Worm (Caenorhabditis elegans) whole organism, young adult: ENCODE results near the gene srj-54.

ENCODE experiments used
- B0336.3 ChIP-seq: fragments of 200-800 bp; sonication (Bioruptor generic); IDR thresholded peaks from 2 replicates; pipeline ENCODE4 v1.3.6; 2022; ENCODE audit warnings: missing genetic modification characterization, missing compliant biosample characterization
- C17E4.6 ChIP-seq: fragments of 200-800 bp; sonication (Bioruptor generic); IDR thresholded peaks from 2 replicates; pipeline ENCODE4 v1.3.6; 2022; ENCODE audit warnings: missing genetic modification reagents, missing genetic modification characterization, missing compliant biosample characterization
- F33H1.4 ChIP-seq: fragments of 200-800 bp; sonication (Bioruptor generic); IDR thresholded peaks from 2 replicates; pipeline ENCODE4 v1.3.6; 2022; ENCODE audit warnings: missing genetic modification reagents, missing genetic modification characterization, missing compliant biosample characterization
- F57A8.1 ChIP-seq: fragments of 200-800 bp; sonication (Bioruptor generic); optimal IDR thresholded peaks from 2 replicates; lab custom pipeline; 2018; ENCODE audit warnings: mild to moderate bottlenecking, missing genetic modification characterization, moderate library complexity, missing compliant biosample characterization
- Y95B8A.8 ChIP-seq: fragments of 200-800 bp; sonication (Bioruptor generic); IDR thresholded peaks from 2 replicates; pipeline ENCODE4 v1.3.6; 2022; ENCODE audit warnings: missing genetic modification reagents, missing genetic modification characterization, missing compliant biosample characterization
- akir-1 ChIP-seq: fragments of 200-800 bp; sonication (Bioruptor generic); optimal IDR thresholded peaks from 2 replicates; lab custom pipeline; 2018; ENCODE audit warnings: mild to moderate bottlenecking, missing genetic modification characterization, moderate library complexity, missing compliant biosample characterization
- athp-1 ChIP-seq: sonication (generic microtip); optimal IDR thresholded peaks from 2 replicates; lab custom pipeline; 2017; ENCODE audit warnings: mild to moderate bottlenecking, missing genetic modification characterization, missing compliant biosample characterization
- attf-3 ChIP-seq: fragments of 200-800 bp; sonication (Bioruptor generic); conservative IDR thresholded peaks from 2 replicates; pipeline ENCODE4 v1.3.6; 2022; ENCODE audit warnings: missing genetic modification reagents, missing genetic modification characterization, missing compliant biosample characterization
- bed-2 ChIP-seq: fragments of 200-800 bp; sonication (Bioruptor generic); IDR thresholded peaks from 2 replicates; pipeline ENCODE4 v1.3.6; 2022; ENCODE audit warnings: missing genetic modification reagents, missing genetic modification characterization, missing compliant biosample characterization
- cebp-1 ChIP-seq, 2 experiments: fragments of 200-800 bp in 1 of 2; sonication (Bioruptor generic) in 1 of 2; sonication (generic microtip) in 1 of 2; IDR thresholded peaks in 1 of 2; optimal IDR thresholded peaks in 1 of 2; 2 replicates each; pipeline versions ENCODE4 v1.3.6 to Lab custom; 2017 to 2022; ENCODE audit warnings: missing compliant biosample characterization in 2 of 2, missing genetic modification characterization in 2 of 2, mild to moderate bottlenecking in 1 of 2, missing genetic modification reagents in 1 of 2, moderate library complexity in 1 of 2
- cebp-2 ChIP-seq: fragments of 200-800 bp; sonication (Bioruptor generic); IDR thresholded peaks from 2 replicates; pipeline ENCODE4 v1.3.6; 2022; ENCODE audit warnings: missing genetic modification characterization, missing compliant biosample characterization
- ceh-100 ChIP-seq: fragments of 200-800 bp; sonication (Bioruptor generic); IDR thresholded peaks from 2 replicates; pipeline ENCODE4 v1.3.6; 2022; ENCODE audit warnings: missing genetic modification reagents, missing genetic modification characterization, missing compliant biosample characterization
- chd-7 ChIP-seq: sonication (generic microtip); optimal IDR thresholded peaks from 2 replicates; lab custom pipeline; 2016; ENCODE audit warnings: mild to moderate bottlenecking, missing genetic modification characterization, moderate library complexity, missing compliant biosample characterization
- die-1 ChIP-seq: sonication (generic microtip); optimal IDR thresholded peaks from 2 replicates; lab custom pipeline; 2016; ENCODE audit warnings: missing genotype, mild to moderate bottlenecking, missing genetic modification characterization, missing compliant biosample characterization
- dox-1 ChIP-seq: fragments of 200-800 bp; sonication (Bioruptor generic); IDR thresholded peaks from 2 replicates; pipeline ENCODE4 v1.3.6; 2022; ENCODE audit warnings: missing genetic modification reagents, missing genetic modification characterization, missing compliant biosample characterization
- dpl-1 ChIP-seq: fragments of 150-350 bp; optimal IDR thresholded peaks from 2 replicates; lab custom pipeline; 2014; ENCODE audit warnings: missing biosample characterization, missing genetic modification reagents, missing genetic modification characterization
- hlh-12 ChIP-seq: sonication (generic microtip); optimal IDR thresholded peaks from 2 replicates; lab custom pipeline; 2016; ENCODE audit warnings: missing genetic modification characterization, missing compliant biosample characterization
- hlh-26 ChIP-seq: fragments of 200-800 bp; sonication (Bioruptor generic); conservative IDR thresholded peaks from 2 replicates; pipeline ENCODE4 v1.3.6; 2022; ENCODE audit warnings: missing genetic modification reagents, missing genetic modification characterization, missing compliant biosample characterization
- hmg-1.2 ChIP-seq: fragments of 200-800 bp; sonication (Bioruptor generic); IDR thresholded peaks from 2 replicates; pipeline ENCODE4 v1.3.6; 2022; ENCODE audit warnings: missing genetic modification reagents, missing genetic modification characterization, missing compliant biosample characterization
- hmg-20 ChIP-seq: fragments of 200-800 bp; sonication (Bioruptor generic); IDR thresholded peaks from 2 replicates; pipeline ENCODE4 v1.3.6; 2022; ENCODE audit warnings: missing genetic modification reagents, missing genetic modification characterization, missing compliant biosample characterization
- hrde-1 ChIP-seq: sonication (generic microtip); optimal IDR thresholded peaks from 2 replicates; lab custom pipeline; 2016; ENCODE audit warnings: missing genetic modification characterization, mild to moderate bottlenecking, missing compliant biosample characterization, moderate library complexity, missing genotype, missing genetic modification reagents, borderline replicate concordance
- hsf-1 ChIP-seq: fragments of 200-800 bp; sonication (Bioruptor generic); IDR thresholded peaks from 2 replicates; pipeline ENCODE4 v1.3.6; 2022; ENCODE audit warnings: missing genetic modification reagents, missing genetic modification characterization, missing compliant biosample characterization
- lin-40 ChIP-seq: sonication (generic microtip); optimal IDR thresholded peaks from 2 replicates; lab custom pipeline; 2016; ENCODE audit warnings: missing genetic modification characterization, mild to moderate bottlenecking, missing compliant biosample characterization, missing genotype, missing genetic modification reagents
- madf-10 ChIP-seq: sonication (generic microtip); optimal IDR thresholded peaks from 2 replicates; lab custom pipeline; 2016; ENCODE audit warnings: mild to moderate bottlenecking, missing genetic modification characterization, missing compliant biosample characterization
- pbrm-1 ChIP-seq: fragments of 200-800 bp; sonication (Bioruptor generic); IDR thresholded peaks from 2 replicates; pipeline ENCODE4 v1.3.6; 2022; ENCODE audit warnings: missing genetic modification reagents, missing genetic modification characterization, missing compliant biosample characterization
- snpc-1.1 ChIP-seq: sonication (generic microtip); optimal IDR thresholded peaks from 2 replicates; lab custom pipeline; 2017; ENCODE audit warnings: missing genetic modification characterization, mild to moderate bottlenecking, missing compliant biosample characterization, antibody characterized with exemption, moderate library complexity, missing genotype, missing genetic modification reagents; ENCODE audit not compliant: insufficient read depth
- snpc-1.3 ChIP-seq: sonication (generic microtip); optimal IDR thresholded peaks from 2 replicates; lab custom pipeline; 2017; ENCODE audit warnings: missing genetic modification characterization, mild to moderate bottlenecking, missing compliant biosample characterization, antibody characterized with exemption, moderate library complexity, missing genotype, missing genetic modification reagents; ENCODE audit not compliant: insufficient read depth
- snpc-4 ChIP-seq, 5 experiments: fragments of 150-350 bp in 1 of 5; sonication (generic microtip) in 4 of 5; optimal IDR thresholded peaks; 2 replicates each; lab custom pipeline; 2014 to 2018; ENCODE audit warnings: missing genetic modification characterization in 5 of 5, missing biosample characterization in 3 of 5, antibody characterized with exemption in 2 of 5, mild to moderate bottlenecking in 2 of 5, missing compliant biosample characterization in 2 of 5, missing genotype in 2 of 5, moderate library complexity in 2 of 5, missing genetic modification reagents in 1 of 5
- unc-130 ChIP-seq: sonication (generic microtip); optimal IDR thresholded peaks from 2 replicates; lab custom pipeline; 2016; ENCODE audit warnings: missing genetic modification reagents, missing genetic modification characterization, missing compliant biosample characterization
- unc-62 ChIP-seq: fragments of 150-350 bp; optimal IDR thresholded peaks from 2 replicates; lab custom pipeline; 2014; ENCODE audit warnings: missing biosample characterization, missing genetic modification reagents, missing genetic modification characterization
- xnd-1 ChIP-seq: sonication (generic microtip); optimal IDR thresholded peaks from 2 replicates; lab custom pipeline; 2016; ENCODE audit warnings: missing genotype, missing genetic modification reagents, missing genetic modification characterization, missing compliant biosample characterization
- ztf-18 ChIP-seq: sonication (generic microtip); optimal IDR thresholded peaks from 2 replicates; lab custom pipeline; 2016; ENCODE audit warnings: missing genotype, mild to moderate bottlenecking, missing genetic modification characterization, missing compliant biosample characterization
- ztf-25 ChIP-seq: fragments of 200-800 bp; sonication (Bioruptor generic); IDR thresholded peaks from 2 replicates; pipeline ENCODE4 v1.3.6; 2022; ENCODE audit warnings: missing genetic modification reagents, missing genetic modification characterization, missing compliant biosample characterization

The srj-54 gene

DNA sequence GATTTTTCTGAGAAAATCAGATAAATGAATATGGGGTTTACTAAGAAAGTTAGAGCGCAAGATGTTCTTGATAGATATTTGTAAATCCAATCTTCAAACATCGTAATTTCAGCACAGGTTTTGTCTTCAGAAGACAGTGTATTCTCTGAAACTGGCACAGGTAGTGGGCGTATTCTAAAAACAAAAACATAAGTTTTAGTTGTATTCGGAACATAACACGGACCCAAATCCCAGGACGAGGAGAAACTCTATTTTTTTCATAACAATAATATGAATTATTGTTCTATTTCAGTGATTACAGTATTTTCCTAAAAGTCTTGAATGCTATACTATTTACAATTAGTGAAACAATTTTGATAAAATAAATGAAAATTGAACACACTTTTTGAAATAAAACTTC lies 23.1 kb downstream of the srj-54 start, which contains the start of gene srj-45:
Gene srj-45, minus strand, starts transcription at position 101 of the 400 bp plus-strand sequence.
- TF ChIP-seq chd-7 (tag; lab: Kevin White, UChicago) (no peak), ztf-25 (GFP tag; lab: Robert Waterston, UW) (no peak), athp-1 (no peak), xnd-1 (tag; lab: Kevin White, UChicago) (no peak), hlh-12 (tag; lab: Kevin White, UChicago) (no peak), ceh-100 (GFP tag; lab: Robert Waterston, UW) (no peak), die-1 (tag; lab: Kevin White, UChicago) (no peak), F33H1.4 (GFP tag; lab: Robert Waterston, UW) (no peak), hrde-1 (no peak)

DNA sequence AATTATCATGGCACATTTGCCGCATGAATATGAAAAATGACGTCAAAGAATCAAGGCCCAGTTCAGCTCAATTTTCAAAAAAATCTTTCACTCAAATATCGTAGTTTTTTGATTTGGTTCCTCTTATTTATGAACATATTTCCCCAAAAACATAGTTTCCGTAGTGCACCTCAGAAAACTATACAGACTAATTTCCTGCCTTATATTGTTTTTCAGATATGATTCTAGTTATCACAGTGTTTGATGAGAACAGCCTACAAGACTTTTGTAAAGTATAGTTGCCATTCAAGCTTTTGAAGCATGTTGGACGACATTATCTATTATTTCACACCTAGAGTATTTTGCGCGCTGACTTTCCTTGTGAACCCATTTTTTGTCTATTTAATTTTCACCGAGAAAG lies 27.0 kb downstream of the srj-54 start, which contains the start of gene srj-50:
Gene srj-50, plus strand, starts transcription at position 301 of the 400 bp plus-strand sequence.
- TF ChIP-seq xnd-1 (tag; lab: Kevin White, UChicago) (no peak), pbrm-1 (no peak), snpc-4 (GFP tag; optimal IDR thresholded peaks at IDR 0.05; lab: Kevin White, UChicago) (no peak), snpc-4 (tag; optimal IDR thresholded peaks at IDR 0.05; lab: Kevin White, UChicago) (no peak), snpc-1.3 (no peak), chd-7 (tag; lab: Kevin White, UChicago) (no peak)

DNA sequence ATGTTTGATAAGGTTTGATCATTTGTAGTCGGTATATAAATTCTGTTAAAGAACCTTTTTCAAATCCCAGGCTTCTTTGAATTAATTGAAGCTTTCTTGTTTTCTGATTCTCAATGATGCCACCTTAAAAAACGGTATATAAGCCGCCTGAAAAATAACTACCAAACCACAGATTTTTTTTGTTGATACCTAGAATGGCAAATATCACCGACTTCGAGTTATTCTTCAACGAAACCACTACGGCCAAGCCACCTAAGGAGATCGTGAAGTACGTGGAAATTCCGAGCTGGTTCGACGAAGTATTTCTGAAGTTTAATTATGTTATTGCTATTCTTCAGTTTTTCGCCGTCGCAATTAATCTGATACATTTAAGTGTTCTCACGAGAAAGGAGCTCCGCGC lies 28.8 kb downstream of the srj-54 start, which contains the start of gene srw-2:
Gene srw-2, plus strand, starts transcription at position 62 of the 400 bp plus-strand sequence.
- no peak for TF ChIP-seq snpc-1.1 (tag; lab: Kevin White, UChicago)
- TF ChIP-seq cebp-2: no peak
- no peak for TF ChIP-seq hsf-1 (GFP tag; lab: Robert Waterston, UW)
- no peak for TF ChIP-seq snpc-1.3
- TF ChIP-seq unc-130: no peak
- no peak for TF ChIP-seq akir-1 (GFP tag; lab: Kevin White, UChicago)
- TF ChIP-seq hlh-26 (GFP tag; lab: Robert Waterston, UW): no peak
- TF ChIP-seq Y95B8A.8 (GFP tag; lab: Robert Waterston, UW): no peak
- TF ChIP-seq C17E4.6: no peak
- no peak for TF ChIP-seq athp-1
- TF ChIP-seq dpl-1 (GFP tag; lab: Kevin White, UChicago): no peak
- TF ChIP-seq ztf-18 (tag; lab: Kevin White, UChicago): no peak
- no peak for TF ChIP-seq F33H1.4 (GFP tag; lab: Robert Waterston, UW)
- no peak for TF ChIP-seq hmg-20
- no peak for TF ChIP-seq lin-40 (tag; lab: Kevin White, UChicago)

DNA sequence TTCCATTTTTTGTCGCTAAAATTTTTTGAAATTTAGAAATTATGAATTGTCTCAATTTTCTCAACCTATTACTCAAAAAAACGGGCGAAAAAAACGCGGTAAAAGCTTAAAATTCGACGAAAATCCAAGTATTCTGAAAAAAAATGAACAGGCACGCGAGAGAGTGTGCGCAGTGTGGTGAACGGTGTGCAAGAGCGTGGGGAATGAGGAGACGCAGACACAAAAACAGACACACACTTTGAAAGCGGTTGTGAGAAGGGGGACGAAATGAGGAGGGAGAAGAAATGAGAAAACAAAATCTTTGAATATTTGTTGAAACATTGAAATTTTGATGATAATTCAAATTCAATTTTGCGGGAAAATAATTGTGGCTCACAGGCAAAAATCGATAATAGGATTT lies 32.8 kb downstream of the srj-54 start, which contains the start of gene T03D3.5:
Gene T03D3.5, minus strand, starts transcription at position 21 of the 400 bp plus-strand sequence.
- no peak for TF ChIP-seq madf-10 (tag; lab: Kevin White, UChicago)
- TF ChIP-seq bed-2 (GFP tag; lab: Robert Waterston, UW): no peak
- no peak for TF ChIP-seq cebp-1 (GFP tag; IDR thresholded peaks at IDR 0.05; lab: Robert Waterston, UW)
- TF ChIP-seq cebp-1 (tag; optimal IDR thresholded peaks at IDR 0.05; lab: Kevin White, UChicago): no peak
- no peak for TF ChIP-seq unc-62 (GFP tag; lab: Kevin White, UChicago)
- no peak for TF ChIP-seq B0336.3 (GFP tag; lab: Robert Waterston, UW)
- TF ChIP-seq dox-1: no peak
- TF ChIP-seq hmg-1.2 (GFP tag; lab: Robert Waterston, UW): peak; percentile 98
- TF ChIP-seq F57A8.1 (GFP tag; lab: Kevin White, UChicago): no peak
- no peak for TF ChIP-seq attf-3
